Worm (Caenorhabditis elegans): ENCODE measurements around the gene sru-44.
"Not testable (repeated sequence)": the region's sequence is repeated elsewhere in the genome, so short reads cannot be mapped to it uniquely, and the experiment has no call there.

Gene sru-44

DNA sequence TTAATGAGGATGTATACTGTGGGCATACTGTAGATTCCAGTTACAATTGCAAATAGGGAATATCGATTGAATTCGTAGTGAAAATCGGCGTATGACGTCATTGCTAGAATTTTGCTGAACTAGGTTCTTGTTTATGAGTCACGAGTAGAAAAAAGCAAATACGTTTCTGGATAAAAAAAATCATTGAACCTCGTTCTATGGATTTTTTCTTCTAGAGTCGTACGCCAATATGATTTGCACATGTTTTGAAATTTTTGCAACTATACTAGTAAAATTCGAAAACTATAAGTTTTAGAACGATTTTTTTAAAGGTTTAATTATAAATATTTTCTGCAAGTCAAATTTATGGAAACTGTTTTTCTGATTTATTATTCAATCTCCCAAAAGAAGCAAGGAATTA, at the start of gene sru-44:
Gene sru-44, minus strand, starts transcription at position 101 of the 400 bp plus-strand sequence.
- TF ChIP-seq C17E4.6 (GFP tag; IDR thresholded peaks at IDR 0.05), result no peak
- no peak for TF ChIP-seq sptf-2 (GFP tag; optimal IDR thresholded peaks at IDR 0.05)
- no peak for TF ChIP-seq zim-3 (tag; optimal IDR thresholded peaks at IDR 0.05)
- no peak for TF ChIP-seq mxl-1 (tag; optimal IDR thresholded peaks at IDR 0.05)
- TF ChIP-seq B0035.1 (tag; optimal IDR thresholded peaks at IDR 0.05), result no peak
- TF ChIP-seq lin-26 (GFP tag; IDR thresholded peaks at IDR 0.05), result no peak
- no peak for TF ChIP-seq pha-4 (tag; optimal IDR thresholded peaks at IDR 0.05)
- no peak for TF ChIP-seq D2030.7 (GFP tag; IDR thresholded peaks at IDR 0.05)
- TF ChIP-seq tbx-9 (tag; optimal IDR thresholded peaks at IDR 0.05; ENCODE audit: borderline replicate concordance), result no peak
- no peak for TF ChIP-seq K12H6.12 (tag; optimal IDR thresholded peaks at IDR 0.05)

DNA sequence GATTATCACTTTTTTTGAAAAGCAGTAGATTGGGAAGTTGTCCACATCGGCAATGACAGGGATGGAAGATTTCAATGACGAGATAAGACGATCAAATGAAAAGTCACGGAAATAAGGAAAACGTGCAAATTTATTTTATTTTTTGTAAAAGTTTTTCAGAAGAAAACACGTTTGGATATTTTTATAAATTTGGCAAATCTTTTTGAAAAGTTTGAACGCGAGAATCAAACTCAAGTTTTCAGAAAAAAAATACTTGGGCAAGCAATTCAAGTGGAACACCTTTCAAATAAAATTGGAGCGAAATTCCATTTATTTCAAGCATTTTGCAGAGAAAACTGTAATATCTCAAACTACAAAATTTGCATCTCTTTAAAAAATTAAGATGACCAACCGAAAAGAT, 47.4 kb upstream of the sru-44 start, which contains the start of gene F36D3.5:
Gene F36D3.5, minus strand, starts transcription at position 101 of the 400 bp plus-strand sequence.
- TF ChIP-seq somi-1 (GFP tag; optimal IDR thresholded peaks at IDR 0.05); mxl-1 (tag; optimal IDR thresholded peaks at IDR 0.05); ceh-100 (GFP tag; IDR thresholded peaks at IDR 0.05): not testable (repeated sequence)

DNA sequence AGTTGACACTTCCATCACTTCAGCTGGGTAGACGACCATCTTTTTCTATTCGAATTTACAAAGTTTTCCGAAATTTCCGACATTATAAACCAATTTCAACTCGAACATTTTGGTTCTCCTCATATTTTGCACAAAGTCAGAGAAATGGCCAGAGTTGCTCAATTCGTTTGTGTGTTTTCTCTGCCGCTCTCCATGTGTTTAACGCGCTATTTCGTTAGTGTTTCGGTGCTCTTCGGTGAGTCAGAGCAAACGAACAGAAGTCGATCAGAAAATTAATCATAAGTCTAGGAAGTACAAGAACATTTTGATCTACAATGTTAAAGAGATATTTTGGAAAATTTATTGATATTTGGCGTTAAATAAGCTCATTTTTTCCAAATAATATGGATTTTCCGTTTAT, 40.9 kb upstream of the sru-44 start, which contains the start of gene srr-3:
Gene srr-3, minus strand, starts transcription at position 101 of the 400 bp plus-strand sequence.
- no peak for TF ChIP-seq atf-7 (tag; optimal IDR thresholded peaks at IDR 0.05)
- no peak for TF ChIP-seq hmg-1.2 (GFP tag; IDR thresholded peaks at IDR 0.05)

DNA sequence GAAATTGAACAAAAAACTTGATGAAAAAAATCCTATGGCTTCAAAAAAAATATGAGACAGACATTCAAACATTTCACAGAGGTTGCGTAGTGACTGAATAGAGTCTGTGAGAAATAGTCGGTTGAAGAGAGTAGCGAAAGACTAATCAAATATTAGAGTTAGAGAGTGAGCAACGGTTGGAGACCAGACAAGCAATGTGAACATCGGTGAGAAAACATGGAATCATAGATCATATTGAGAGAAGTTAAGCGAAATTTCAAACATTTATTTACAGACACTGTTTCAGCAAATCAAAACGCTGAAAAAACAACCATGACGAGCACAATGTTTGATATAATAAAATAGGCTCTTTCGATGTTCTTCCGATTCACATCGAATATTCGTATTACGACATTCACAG, 38.9 kb upstream of the sru-44 start:
- TF ChIP-seq aptf-3 (GFP tag; IDR thresholded peaks at IDR 0.05) (no peak), lin-35 (GFP tag; optimal IDR thresholded peaks at IDR 0.05) (no peak), sptf-2 (GFP tag; optimal IDR thresholded peaks at IDR 0.05) (no peak), hmg-20 (GFP tag; IDR thresholded peaks at IDR 0.05) (no peak), C06A6.2 (GFP tag; conservative IDR thresholded peaks at IDR 0.05) (no peak)

DNA sequence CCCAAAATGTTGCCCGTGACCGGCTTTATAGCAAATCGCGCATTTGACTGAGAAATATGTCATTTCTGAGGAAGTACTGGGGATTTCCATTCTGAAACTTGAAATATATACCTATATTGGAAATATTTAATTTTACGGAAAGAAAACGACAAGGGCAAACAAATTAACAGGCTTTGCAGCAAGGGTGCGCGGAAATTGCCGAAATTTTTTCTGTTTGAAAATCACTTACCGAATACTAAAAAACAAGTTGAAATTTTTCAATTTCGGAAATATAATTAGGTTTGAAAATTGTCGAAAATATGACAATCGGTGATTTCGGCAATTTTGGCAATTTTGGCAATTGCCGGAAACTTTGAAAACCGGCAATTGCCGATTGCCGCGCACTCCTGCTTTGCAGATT, 38.1 kb upstream of the sru-44 start, which contains the start of gene nhr-54:
Gene nhr-54, minus strand, starts transcription at position 101 of the 400 bp plus-strand sequence.
- TF ChIP-seq athp-1 (tag; optimal IDR thresholded peaks at IDR 0.05), result no peak
- no peak for TF ChIP-seq ccch-3 (GFP tag; optimal IDR thresholded peaks at IDR 0.05)
- TF ChIP-seq ceh-27 (GFP tag; optimal IDR thresholded peaks at IDR 0.05), result no peak
- no peak for TF ChIP-seq sea-2 (GFP tag; IDR thresholded peaks at IDR 0.05)
- no peak for TF ChIP-seq snpc-4 (GFP tag; optimal IDR thresholded peaks at IDR 0.05)
- TF ChIP-seq snpc-4 (tag; optimal IDR thresholded peaks at IDR 0.05), result no peak
- no peak for TF ChIP-seq Y79H2A.3 (GFP tag; conservative IDR thresholded peaks at IDR 0.05)
- no peak for TF ChIP-seq hlh-26 (GFP tag; conservative IDR thresholded peaks at IDR 0.05)
- TF ChIP-seq madf-10 (tag; optimal IDR thresholded peaks at IDR 0.05), result no peak
- no peak for TF ChIP-seq lir-1 (GFP tag; conservative IDR thresholded peaks at IDR 0.05)
- no peak for TF ChIP-seq ets-4 (GFP tag; optimal IDR thresholded peaks at IDR 0.05)
- no peak for TF ChIP-seq unc-130 (GFP tag; optimal IDR thresholded peaks at IDR 0.05)
- no peak for TF ChIP-seq lin-26 (GFP tag; IDR thresholded peaks at IDR 0.05)

DNA sequence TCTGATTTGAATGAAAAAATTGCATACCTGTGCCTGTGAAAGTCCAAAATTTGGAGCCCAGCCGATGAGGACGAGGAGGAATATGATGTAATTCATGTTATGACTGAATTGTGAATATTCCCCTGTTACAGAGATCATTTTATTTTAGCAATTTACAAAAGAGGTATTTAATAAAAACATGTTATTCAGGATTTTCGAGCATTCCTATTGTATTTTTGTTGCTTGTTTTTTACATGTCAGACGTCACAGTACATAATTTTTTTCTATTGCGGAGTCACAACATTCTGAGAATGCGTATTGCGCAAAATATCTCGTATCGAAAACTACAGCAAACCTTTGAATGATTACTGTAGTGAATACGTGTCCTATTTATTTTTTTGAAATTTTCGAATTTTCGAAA, 35.4 kb upstream of the sru-44 start, which contains the start of gene F36D3.14:
Gene F36D3.14, minus strand, starts transcription at position 101 of the 400 bp plus-strand sequence.
- TF ChIP-seq bed-1 (GFP tag; IDR thresholded peaks at IDR 0.05) (no peak), C06A6.2 (GFP tag; conservative IDR thresholded peaks at IDR 0.05) (no peak), hsf-1 (GFP tag; IDR thresholded peaks at IDR 0.05) (no peak), F52B5.7 (tag; optimal IDR thresholded peaks at IDR 0.05) (no peak), nhr-179 (tag; optimal IDR thresholded peaks at IDR 0.05) (no peak), Y79H2A.3 (GFP tag; conservative IDR thresholded peaks at IDR 0.05) (no peak), Y67H2A.10 (GFP tag; conservative IDR thresholded peaks at IDR 0.05) (no peak), rec-8 (tag; optimal IDR thresholded peaks at IDR 0.05) (no peak), B0019.2 (GFP tag; conservative IDR thresholded peaks at IDR 0.05) (no peak), ztf-28 (GFP tag; IDR thresholded peaks at IDR 0.05) (no peak), dpl-1 (GFP tag; optimal IDR thresholded peaks at IDR 0.05) (no peak), xnd-1 (tag; optimal IDR thresholded peaks at IDR 0.05) (no peak)

Data from whole organism, young adult.